Fruit fly (Drosophila melanogaster) whole organism, pupa: ENCODE measurements around the gene sud1.

Experiments
- CG13204 ChIP-seq: fragments of 200-800 bp; sonication (Bioruptor generic); optimal IDR thresholded peaks from 2 replicates; lab custom pipeline; 2018; ENCODE audit warnings: missing biosample characterization, mild to moderate bottlenecking, missing genetic modification characterization, moderate library complexity
- CG14655 ChIP-seq: fragments of 200-800 bp; sonication (Bioruptor generic); optimal IDR thresholded peaks from 3 replicates; lab custom pipeline; 2017; ENCODE audit warnings: mild to moderate bottlenecking, missing biosample characterization, missing genetic modification reagents, missing genetic modification characterization
- CG15710 ChIP-seq: fragments of 200-800 bp; sonication (Bioruptor generic); optimal IDR thresholded peaks from 2 replicates; lab custom pipeline; 2018; ENCODE audit warnings: missing biosample characterization, mild to moderate bottlenecking, missing genetic modification characterization, moderate library complexity
- CG17806 ChIP-seq: fragments of 200-800 bp; sonication (Bioruptor generic); optimal IDR thresholded peaks from 2 replicates; lab custom pipeline; 2018; ENCODE audit warnings: missing biosample characterization, mild to moderate bottlenecking, missing genetic modification characterization, moderate library complexity
- CG32121 ChIP-seq: fragments of 200-800 bp; sonication (Bioruptor generic); IDR thresholded peaks from 2 replicates; pipeline ENCODE4 v1.3.6; 2022; ENCODE audit warnings: missing biosample characterization, missing genetic modification characterization
- CG34367 ChIP-seq: fragments of 200-800 bp; sonication (Bioruptor generic); optimal IDR thresholded peaks from 2 replicates; lab custom pipeline; 2018; ENCODE audit warnings: missing biosample characterization, mild to moderate bottlenecking, missing genetic modification characterization
- CG8159 ChIP-seq: fragments of 200-800 bp; sonication (Bioruptor generic); optimal IDR thresholded peaks from 3 replicates; lab custom pipeline; 2018; ENCODE audit warnings: missing biosample characterization, mild to moderate bottlenecking, missing genetic modification characterization, moderate library complexity
- CG8301 ChIP-seq: fragments of 200-800 bp; sonication (Bioruptor generic); optimal IDR thresholded peaks from 2 replicates; lab custom pipeline; 2018; ENCODE audit warnings: missing biosample characterization, mild to moderate bottlenecking, missing genetic modification characterization
- CG9948 ChIP-seq: fragments of 200-800 bp; sonication (Bioruptor generic); optimal IDR thresholded peaks from 2 replicates; lab custom pipeline; 2018; ENCODE audit warnings: missing biosample characterization, mild to moderate bottlenecking, missing genetic modification characterization, moderate library complexity
- D1 ChIP-seq: fragments of 200-800 bp; sonication (Bioruptor generic); optimal IDR thresholded peaks from 2 replicates; lab custom pipeline; 2018; ENCODE audit warnings: missing biosample characterization, mild to moderate bottlenecking, missing genetic modification characterization, moderate library complexity
- EcR ChIP-seq: fragments of 200-800 bp; sonication (Bioruptor generic); optimal IDR thresholded peaks from 3 replicates; lab custom pipeline; 2019; ENCODE audit warnings: missing biosample characterization, missing genetic modification characterization, mild to moderate bottlenecking, moderate library complexity, missing genetic modification reagents
- Ets98B ChIP-seq: fragments of 200-800 bp; sonication (Bioruptor generic); IDR thresholded peaks from 2 replicates; pipeline ENCODE4 v1.3.6; 2022; ENCODE audit warnings: missing biosample characterization, missing genetic modification characterization
- Pif1A ChIP-seq: fragments of 200-800 bp; sonication (Bioruptor generic); optimal IDR thresholded peaks from 3 replicates; lab custom pipeline; 2016; ENCODE audit warnings: missing biosample characterization, missing genetic modification characterization
- gl ChIP-seq: fragments of 200-800 bp; sonication (Bioruptor generic); optimal IDR thresholded peaks from 2 replicates; lab custom pipeline; 2018; ENCODE audit warnings: missing biosample characterization, mild to moderate bottlenecking, missing genetic modification characterization

DNA sequence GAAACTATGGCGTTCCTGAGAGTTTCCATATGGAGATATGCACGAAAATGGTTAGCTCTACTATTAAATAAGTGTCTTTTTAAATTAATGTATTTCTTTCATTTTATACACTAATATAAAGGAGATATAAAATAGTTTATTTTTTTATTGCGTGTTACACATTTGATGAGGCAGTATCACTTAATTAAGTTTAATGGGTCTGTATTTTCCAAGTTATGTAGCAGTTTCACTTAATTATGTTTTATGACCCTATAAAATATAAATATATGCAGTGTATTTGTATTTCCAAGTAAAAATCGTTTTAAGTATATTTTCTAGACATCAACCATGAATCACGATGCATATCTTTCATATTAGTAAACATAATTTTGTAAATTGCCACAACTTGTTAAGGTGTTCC, 48.9 kb upstream of the sud1 start:
- no peak for TF ChIP-seq CG9948 (tag; lab: Kevin White, UChicago)
- peak; percentile 18 for TF ChIP-seq CG8301 (tag; lab: Kevin White, UChicago)
- TF ChIP-seq CG17806 (tag; lab: Kevin White, UChicago): no peak
- TF ChIP-seq D1: no peak
- TF ChIP-seq EcR (GFP tag; lab: Kevin White, UChicago): no peak
- TF ChIP-seq CG14655: peak; percentile 56
- no peak for TF ChIP-seq CG8159
- no peak for TF ChIP-seq CG32121 (GFP tag; lab: Robert Waterston, UW)
- TF ChIP-seq CG34367: no peak
- TF ChIP-seq Ets98B (GFP tag; lab: Robert Waterston, UW): no peak
- no peak for TF ChIP-seq CG15710 (tag; lab: Kevin White, UChicago)
- TF ChIP-seq gl (tag; lab: Kevin White, UChicago): no peak
- TF ChIP-seq Pif1A (GFP tag; lab: Kevin White, UChicago): no peak
- no peak for TF ChIP-seq CG13204 (GFP tag; lab: Kevin White, UChicago)
